Fruit fly (Drosophila melanogaster) Kc167 (cell line): Measurements from ENCODE around the gene CG7550.

Source experiments
- Myc ChIP-seq: fragments of >200 bp; optimal IDR thresholded peaks from 2 replicates; lab custom pipeline; 2017; ENCODE audit warnings: missing external identifiers
- h ChIP-seq: fragments of >200 bp; optimal IDR thresholded peaks from 3 replicates; lab custom pipeline; 2018; ENCODE audit warnings: missing external identifiers
- insv ChIP-seq: fragments of >200 bp; optimal IDR thresholded peaks from 3 replicates; lab custom pipeline; 2018; ENCODE audit warnings: missing external identifiers
- psq ChIP-seq: fragments of >200 bp; optimal IDR thresholded peaks from 2 replicates; lab custom pipeline; 2017; ENCODE audit warnings: missing external identifiers
- ttk ChIP-seq: sonication (Bioruptor generic); optimal IDR thresholded peaks from 2 replicates; lab custom pipeline; 2017; ENCODE audit warnings: missing external identifiers

DNA sequence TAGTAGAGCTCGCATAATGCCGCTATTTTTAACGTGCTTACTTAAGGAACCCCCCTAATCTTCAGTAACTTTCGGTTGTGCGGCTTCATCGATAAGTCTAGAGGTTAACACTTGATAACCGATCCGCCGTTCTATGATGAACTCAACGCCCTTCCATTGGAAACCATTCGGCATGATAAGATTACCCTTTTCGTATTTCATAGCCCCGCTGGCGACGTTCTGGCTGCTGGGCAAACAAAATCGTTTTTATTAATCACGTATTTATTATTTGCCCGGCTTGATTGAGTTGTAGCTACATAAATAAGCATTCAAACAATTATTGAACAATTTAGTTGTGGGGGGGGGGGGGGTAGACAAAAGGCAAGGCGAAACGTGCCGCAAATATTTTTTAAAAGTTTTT is 30.8 kb downstream of the CG7550 start:
- TF ChIP-seq insv (lab: Kevin White, UChicago): no peak
- TF ChIP-seq ttk (lab: Kevin White, UChicago): no peak
- TF ChIP-seq psq (lab: Kevin White, UChicago): no peak
- no peak for TF ChIP-seq Myc
- no peak for TF ChIP-seq h (lab: Kevin White, UChicago)
